Fruit fly (Drosophila melanogaster) whole organism, embryonic: ENCODE results near the gene Chd64.

Experiments
- Ada2b ChIP-seq: fragments of 200-800 bp; sonication (Bioruptor generic); IDR thresholded peaks from 2 replicates; pipeline ENCODE4 v1.3.6; 2022; ENCODE audit warnings: missing biosample characterization, missing genetic modification characterization
- Blimp-1 ChIP-seq: fragments of 200-800 bp; sonication (Bioruptor generic); optimal IDR thresholded peaks from 3 replicates; lab custom pipeline; 2018; ENCODE audit warnings: missing biosample characterization, missing genetic modification characterization, mild to moderate bottlenecking, moderate library complexity, missing genetic modification reagents
- BtbVII ChIP-seq: fragments of 200-800 bp; sonication (Bioruptor generic); optimal IDR thresholded peaks from 3 replicates; lab custom pipeline; 2017; ENCODE audit warnings: missing biosample characterization, mild to moderate bottlenecking, missing genetic modification characterization
- C15 ChIP-seq: fragments of 200-800 bp; sonication (Bioruptor generic); IDR thresholded peaks from 3 replicates; pipeline ENCODE4 v1.3.6; 2022; ENCODE audit warnings: missing biosample characterization, missing genetic modification characterization
- CG1024 ChIP-seq: fragments of 200-800 bp; sonication (Bioruptor generic); IDR thresholded peaks from 2 replicates; pipeline ENCODE4 v1.3.6; 2022; ENCODE audit warnings: missing biosample characterization, missing genetic modification characterization
- CG10321 ChIP-seq: fragments of 200-800 bp; sonication (Bioruptor generic); IDR thresholded peaks from 2 replicates; pipeline ENCODE4 v1.3.6; 2022; ENCODE audit warnings: missing biosample characterization, missing genetic modification characterization
- CG13894 ChIP-seq: fragments of 200-800 bp; sonication (Bioruptor generic); optimal IDR thresholded peaks from 3 replicates; lab custom pipeline; 2018; ENCODE audit warnings: missing biosample characterization, mild to moderate bottlenecking, missing genetic modification characterization, moderate library complexity
- CG17361 ChIP-seq: fragments of 200-800 bp; sonication (Bioruptor generic); IDR thresholded peaks from 3 replicates; pipeline ENCODE4 v1.3.6; 2022; ENCODE audit warnings: missing biosample characterization, missing genetic modification characterization
- CG17568 ChIP-seq: fragments of 200-800 bp; sonication (Bioruptor generic); optimal IDR thresholded peaks from 2 replicates; lab custom pipeline; 2018; ENCODE audit warnings: missing biosample characterization, mild to moderate bottlenecking, missing genetic modification characterization, moderate library complexity
- CG17802 ChIP-seq: fragments of 200-800 bp; sonication (Bioruptor generic); optimal IDR thresholded peaks from 2 replicates; lab custom pipeline; 2018; ENCODE audit warnings: missing biosample characterization, mild to moderate bottlenecking, missing genetic modification characterization, moderate library complexity
- CG3163 ChIP-seq: fragments of 200-800 bp; sonication (Bioruptor generic); optimal IDR thresholded peaks from 3 replicates; lab custom pipeline; 2016; ENCODE audit warnings: missing biosample characterization, missing genetic modification characterization
- CG32772 ChIP-seq: fragments of 200-800 bp; sonication (Bioruptor generic); IDR thresholded peaks from 2 replicates; pipeline ENCODE4 v1.3.6; 2022; ENCODE audit warnings: missing biosample characterization, missing genetic modification characterization
- CTCF ChIP-seq: fragments of 200-800 bp; sonication (Bioruptor generic); optimal IDR thresholded peaks from 2 replicates; lab custom pipeline; 2017; ENCODE audit warnings: missing biosample characterization, mild to moderate bottlenecking, missing genetic modification characterization, moderate library complexity
- D ChIP-seq, 2 experiments: fragments of 200-800 bp in 1 of 2; fragments of >200 bp in 1 of 2; sonication (Bioruptor generic) in 1 of 2; optimal IDR thresholded peaks; 2 replicates in 1 of 2; 3 replicates in 1 of 2; lab custom pipeline; 2017; ENCODE audit warnings: mild to moderate bottlenecking in 1 of 2, missing biosample characterization in 1 of 2, missing genetic modification characterization in 1 of 2, missing genetic modification reagents in 1 of 2
- Dref ChIP-seq: fragments of 200-800 bp; sonication (Bioruptor generic); IDR thresholded peaks from 2 replicates; pipeline ENCODE4 v1.3.6; 2022; ENCODE audit warnings: missing biosample characterization, missing genetic modification characterization
- Drgx ChIP-seq: fragments of 200-800 bp; sonication (Bioruptor generic); IDR thresholded peaks from 2 replicates; pipeline ENCODE4 v1.3.6; 2022; ENCODE audit warnings: missing biosample characterization, missing genetic modification characterization
- GATAe ChIP-seq: fragments of 200-800 bp; sonication (Bioruptor generic); conservative IDR thresholded peaks from 2 replicates; pipeline ENCODE4 v1.3.6; 2022; ENCODE audit warnings: missing biosample characterization, missing genetic modification characterization
- HLH4C ChIP-seq: fragments of 200-800 bp; sonication (Bioruptor generic); IDR thresholded peaks from 3 replicates; pipeline ENCODE4 v1.3.6; 2022; ENCODE audit warnings: missing biosample characterization, missing genetic modification characterization; ENCODE audit not compliant: partially characterized antibody
- Hsf ChIP-seq: fragments of 200-800 bp; sonication (Bioruptor generic); optimal IDR thresholded peaks from 3 replicates; lab custom pipeline; 2016; ENCODE audit warnings: missing biosample characterization, missing genetic modification characterization
- MTF-1 ChIP-seq: fragments of 200-800 bp; sonication (Bioruptor generic); optimal IDR thresholded peaks from 2 replicates; lab custom pipeline; 2018; ENCODE audit warnings: missing biosample characterization, mild to moderate bottlenecking, missing genetic modification characterization, borderline replicate concordance
- Opbp ChIP-seq: fragments of 200-800 bp; sonication (Bioruptor generic); IDR thresholded peaks from 3 replicates; pipeline ENCODE4 v1.3.6; 2022; ENCODE audit warnings: missing biosample characterization, missing genetic modification characterization; ENCODE audit not compliant: partially characterized antibody
- PHDP ChIP-seq: fragments of 200-800 bp; sonication (Bioruptor generic); optimal IDR thresholded peaks from 3 replicates; lab custom pipeline; 2018; ENCODE audit warnings: missing biosample characterization, mild to moderate bottlenecking, missing genetic modification characterization, moderate library complexity
- Ptx1 ChIP-seq: fragments of 200-800 bp; sonication (Bioruptor generic); IDR thresholded peaks from 2 replicates; pipeline ENCODE4 v1.3.6; 2022; ENCODE audit warnings: missing biosample characterization, missing genetic modification characterization
- Sox100B ChIP-seq: fragments of 200-800 bp; sonication (Bioruptor generic); optimal IDR thresholded peaks from 3 replicates; lab custom pipeline; 2018; ENCODE audit warnings: missing biosample characterization, mild to moderate bottlenecking, missing genetic modification characterization
- Stat92E ChIP-seq, 3 experiments: fragments of >200 bp in 2 of 3; fragments of 200-800 bp in 1 of 3; sonication (Bioruptor generic) in 1 of 3; optimal IDR thresholded peaks; 2 replicates each; lab custom pipeline; 2017 to 2019; ENCODE audit warnings: missing biosample characterization in 3 of 3, missing genetic modification characterization in 3 of 3, mild to moderate bottlenecking in 1 of 3, moderate library complexity in 1 of 3
- TFAM ChIP-seq: fragments of 200-800 bp; sonication (Bioruptor generic); optimal IDR thresholded peaks from 2 replicates; lab custom pipeline; 2017; ENCODE audit warnings: missing biosample characterization, missing genetic modification characterization, inconsistent platforms
- abd-A ChIP-seq: fragments of 200-800 bp; sonication (Bioruptor generic); optimal IDR thresholded peaks from 3 replicates; lab custom pipeline; 2019; ENCODE audit warnings: missing biosample characterization, mild to moderate bottlenecking, missing genetic modification characterization, moderate library complexity
- ap ChIP-seq: fragments of 200-800 bp; sonication (Bioruptor generic); IDR thresholded peaks from 2 replicates; pipeline ENCODE4 v1.3.6; 2022; ENCODE audit warnings: missing biosample characterization, missing genetic modification characterization
- chinmo ChIP-seq: fragments of 200-800 bp; sonication (Bioruptor generic); IDR thresholded peaks from 4 replicates; pipeline ENCODE4 v1.3.6; 2022; ENCODE audit warnings: missing biosample characterization, missing genetic modification characterization; ENCODE audit not compliant: partially characterized antibody
- chn ChIP-seq: fragments of 200-800 bp; sonication (Bioruptor generic); optimal IDR thresholded peaks from 2 replicates; lab custom pipeline; 2016; ENCODE audit warnings: missing biosample characterization, missing genetic modification characterization
- dpn ChIP-seq, 2 experiments: fragments of 200-800 bp; sonication (Bioruptor generic); optimal IDR thresholded peaks; 3 replicates each; lab custom pipeline; 2016; ENCODE audit warnings: missing biosample characterization in 2 of 2, missing genetic modification characterization in 2 of 2
- exex ChIP-seq: fragments of 200-800 bp; sonication (Bioruptor generic); optimal IDR thresholded peaks from 4 replicates; lab custom pipeline; 2018; ENCODE audit warnings: missing biosample characterization, mild to moderate bottlenecking, missing genetic modification characterization, moderate library complexity
- hb ChIP-seq: fragments of 200-800 bp; sonication (Bioruptor generic); IDR thresholded peaks from 3 replicates; pipeline ENCODE4 v1.3.6; 2022; ENCODE audit warnings: missing biosample characterization, missing genetic modification characterization; ENCODE audit not compliant: partially characterized antibody
- peb ChIP-seq: fragments of 200-800 bp; sonication (Bioruptor generic); IDR thresholded peaks from 2 replicates; pipeline ENCODE4 v1.3.6; 2022; ENCODE audit warnings: missing biosample characterization, missing genetic modification characterization
- salm ChIP-seq: fragments of 200-800 bp; sonication (Bioruptor generic); optimal IDR thresholded peaks from 2 replicates; lab custom pipeline; 2018; ENCODE audit warnings: missing biosample characterization, mild to moderate bottlenecking, missing genetic modification characterization
- sd ChIP-seq: fragments of 200-800 bp; sonication (Bioruptor generic); optimal IDR thresholded peaks from 3 replicates; lab custom pipeline; 2018; ENCODE audit warnings: missing biosample characterization, mild to moderate bottlenecking, missing genetic modification characterization, moderate library complexity
- so ChIP-seq: fragments of 200-800 bp; sonication (Bioruptor generic); IDR thresholded peaks from 3 replicates; pipeline ENCODE4 v1.3.6; 2022; ENCODE audit warnings: missing biosample characterization, missing genetic modification characterization
- tap ChIP-seq: fragments of 200-800 bp; optimal IDR thresholded peaks from 3 replicates; lab custom pipeline; 2019; ENCODE audit warnings: missing biosample characterization, mild to moderate bottlenecking, missing genetic modification characterization, moderate library complexity
- twi ChIP-seq: fragments of 200-800 bp; optimal IDR thresholded peaks from 2 replicates; lab custom pipeline; 2019; ENCODE audit warnings: missing biosample characterization, mild to moderate bottlenecking, missing genetic modification characterization, moderate library complexity
- wdn ChIP-seq: fragments of 200-800 bp; sonication (Bioruptor generic); IDR thresholded peaks from 2 replicates; pipeline ENCODE4 v1.3.6; 2022; ENCODE audit warnings: missing biosample characterization, missing genetic modification characterization

Chd64 gene

dm6 chr3L:4119636-4120357 is 2.4 kb downstream of the Chd64 start (continued):
- TF ChIP-seq Hsf (no peak), Ptx1 (no peak), CG10321 (GFP tag; lab: Robert Waterston, UW) (no peak), Sox100B (no peak), exex (tag; lab: Kevin White, UChicago) (peak; percentile 49), BtbVII (GFP tag; lab: Kevin White, UChicago) (no peak), CG17802 (no peak), PHDP (tag; lab: Kevin White, UChicago) (no peak), twi (tag; lab: Kevin White, UChicago) (peak; percentile 88), CG17361 (GFP tag; lab: Robert Waterston, UW) (no peak)

dm6 chr3L:4118339-4118738 is 3.8 kb downstream of the Chd64 start:
- TF ChIP-seq dpn (GFP tag; optimal IDR thresholded peaks at IDR 0.05; lab: Kevin White, UChicago) (no peak), CG32772 (0 out of 2 replicates have a peak, but pooled peaks have one; percentile 11), Blimp-1 (GFP tag; lab: Kevin White, UChicago) (peak; percentile 47), Stat92E (GFP tag; optimal IDR thresholded peaks at IDR 0.05; lab: Kevin White, UChicago) (peak in 1 of 3 experiments; percentile 3), CG3163 (GFP tag; lab: Kevin White, UChicago) (no peak)

- TF ChIP-seq hb (GFP tag; lab: Robert Waterston, UW) (no peak), CG13894 (peak; percentile 74), TFAM (no peak), sd (tag; lab: Kevin White, UChicago) (peak; percentile 23), tap (tag; lab: Kevin White, UChicago) (no peak), ap (no peak), wdn (GFP tag; lab: Robert Waterston, UW) (no peak), chinmo (GFP tag; lab: Robert Waterston, UW) (0 out of 4 replicates have a peak, but pooled peaks have one; percentile 59), Drgx (no peak), peb (no peak), HLH4C (no peak), Ada2b (GFP tag; lab: Robert Waterston, UW) (no peak), CTCF (no peak), Dref (GFP tag; lab: Robert Waterston, UW) (no peak), so (no peak), salm (tag; lab: Kevin White, UChicago) (no peak), D (optimal IDR thresholded peaks at IDR 0.05; lab: Kevin White, UChicago) (no peak), D (GFP tag; optimal IDR thresholded peaks at IDR 0.05; lab: Kevin White, UChicago) (no peak), abd-A (peak; percentile 16), CG1024 (GFP tag; lab: Robert Waterston, UW) (no peak), CG17568 (no peak), Opbp (GFP tag; lab: Robert Waterston, UW) (no peak), GATAe (GFP tag; lab: Robert Waterston, UW) (no peak), MTF-1 (no peak), C15 (GFP tag; lab: Robert Waterston, UW) (no peak), chn (no peak)
These were observed 4.7 kb downstream of the Chd64 start for dm6 chr3L:4117493-4117892.
